Worm (Caenorhabditis elegans) whole organism, L2 larva: Measurements from ENCODE around the gene chca-1.

ENCODE experiments used
- C34F6.9 ChIP-seq: fragments of 150-350 bp; optimal IDR thresholded peaks from 2 replicates; lab custom pipeline; 2014; ENCODE audit warnings: missing biosample characterization, missing genetic modification characterization
- F13H6.1 ChIP-seq: sonication (generic microtip); optimal IDR thresholded peaks from 2 replicates; lab custom pipeline; 2016; ENCODE audit warnings: missing genetic modification characterization, missing compliant biosample characterization
- R02D3.7 ChIP-seq: fragments of 150-350 bp; optimal IDR thresholded peaks from 2 replicates; lab custom pipeline; 2014; ENCODE audit warnings: missing biosample characterization, missing genetic modification characterization
- Y55F3AM.14 ChIP-seq: fragments of 200-800 bp; sonication (Bioruptor generic); optimal IDR thresholded peaks from 2 replicates; lab custom pipeline; 2018; ENCODE audit warnings: mild to moderate bottlenecking, missing genetic modification characterization, missing compliant biosample characterization
- ZK546.5 ChIP-seq: sonication (generic microtip); optimal IDR thresholded peaks from 2 replicates; lab custom pipeline; 2017; ENCODE audit warnings: missing biosample characterization, missing genetic modification characterization
- alr-1 ChIP-seq: fragments of 150-350 bp; optimal IDR thresholded peaks from 2 replicates; lab custom pipeline; 2014; ENCODE audit warnings: missing biosample characterization, missing genetic modification characterization
- aly-2 ChIP-seq: fragments of 150-350 bp; optimal IDR thresholded peaks from 2 replicates; lab custom pipeline; 2014; ENCODE audit warnings: missing biosample characterization, missing genetic modification characterization
- ama-1 ChIP-seq: fragments of 150-350 bp; optimal IDR thresholded peaks from 2 replicates; lab custom pipeline; 2018; ENCODE audit warnings: inconsistent platforms
- ceh-16 ChIP-seq: fragments of 150-350 bp; optimal IDR thresholded peaks from 2 replicates; lab custom pipeline; 2014; ENCODE audit warnings: missing biosample characterization, missing genetic modification characterization
- ceh-82 ChIP-seq: fragments of 150-350 bp; optimal IDR thresholded peaks from 2 replicates; lab custom pipeline; 2014; ENCODE audit warnings: missing biosample characterization, missing genetic modification characterization
- egl-27 ChIP-seq: sonication (generic microtip); optimal IDR thresholded peaks from 3 replicates; lab custom pipeline; 2017; ENCODE audit warnings: missing biosample characterization, missing genetic modification reagents, missing genetic modification characterization
- elt-1 ChIP-seq: fragments of 150-350 bp; optimal IDR thresholded peaks from 2 replicates; lab custom pipeline; 2014; ENCODE audit warnings: missing biosample characterization, missing genetic modification characterization
- lin-11 ChIP-seq: fragments of 150-350 bp; sonication (generic microtip); optimal IDR thresholded peaks from 2 replicates; lab custom pipeline; 2014; ENCODE audit warnings: missing biosample characterization, missing genetic modification characterization, inconsistent platforms, mixed read lengths
- lin-39 ChIP-seq: fragments of 150-350 bp; optimal IDR thresholded peaks from 2 replicates; lab custom pipeline; 2014; ENCODE audit warnings: missing biosample characterization, missing genetic modification reagents, missing genetic modification characterization
- lsy-2 ChIP-seq, 2 experiments: fragments of 150-350 bp in 1 of 2; sonication (generic microtip) in 1 of 2; optimal IDR thresholded peaks; 2 replicates each; lab custom pipeline; 2014 to 2017; ENCODE audit warnings: missing biosample characterization in 2 of 2, missing genetic modification characterization in 2 of 2
- mab-5 ChIP-seq: fragments of 150-350 bp; optimal IDR thresholded peaks from 2 replicates; lab custom pipeline; 2014; ENCODE audit warnings: missing biosample characterization, missing genetic modification characterization
- mbf-1 ChIP-seq: sonication (generic microtip); optimal IDR thresholded peaks from 2 replicates; lab custom pipeline; 2017; ENCODE audit warnings: missing biosample characterization, missing genetic modification characterization
- nhr-10 ChIP-seq: sonication (generic microtip); optimal IDR thresholded peaks from 2 replicates; lab custom pipeline; 2017; ENCODE audit warnings: missing biosample characterization, missing genetic modification characterization
- nhr-11 ChIP-seq: fragments of 150-350 bp; optimal IDR thresholded peaks from 2 replicates; lab custom pipeline; 2014; ENCODE audit warnings: missing biosample characterization, missing genetic modification characterization
- nhr-12 ChIP-seq: fragments of 150-350 bp; optimal IDR thresholded peaks from 2 replicates; lab custom pipeline; 2014; ENCODE audit warnings: missing biosample characterization, missing genetic modification characterization
- nhr-129 ChIP-seq: fragments of 150-350 bp; optimal IDR thresholded peaks from 2 replicates; lab custom pipeline; 2014; ENCODE audit warnings: missing biosample characterization, missing genetic modification characterization
- nhr-21 ChIP-seq: fragments of 150-350 bp; optimal IDR thresholded peaks from 2 replicates; lab custom pipeline; 2014; ENCODE audit warnings: missing biosample characterization, missing genetic modification characterization
- nhr-23 ChIP-seq: fragments of 150-350 bp; optimal IDR thresholded peaks from 2 replicates; lab custom pipeline; 2014; ENCODE audit warnings: missing biosample characterization, missing genetic modification reagents, missing genetic modification characterization
- nhr-237 ChIP-seq: fragments of 150-350 bp; optimal IDR thresholded peaks from 2 replicates; lab custom pipeline; 2014; ENCODE audit warnings: missing biosample characterization, missing genetic modification characterization
- nhr-25 ChIP-seq: fragments of 150-350 bp; sonication (generic microtip); optimal IDR thresholded peaks from 3 replicates; lab custom pipeline; 2014; ENCODE audit warnings: missing biosample characterization, missing genetic modification characterization
- nhr-6 ChIP-seq: fragments of 150-350 bp; optimal IDR thresholded peaks from 2 replicates; lab custom pipeline; 2014; ENCODE audit warnings: missing biosample characterization, missing genetic modification characterization
- peb-1 ChIP-seq: fragments of 150-350 bp; optimal IDR thresholded peaks from 2 replicates; lab custom pipeline; 2014; ENCODE audit warnings: missing biosample characterization, missing genetic modification characterization
- sem-4 ChIP-seq: fragments of 150-350 bp; optimal IDR thresholded peaks from 2 replicates; lab custom pipeline; 2014; ENCODE audit warnings: missing biosample characterization, missing genetic modification reagents, missing genetic modification characterization
- skn-1 ChIP-seq: sonication (generic microtip); optimal IDR thresholded peaks from 2 replicates; lab custom pipeline; 2017; ENCODE audit warnings: missing biosample characterization, missing genetic modification characterization
- sma-9 ChIP-seq, 2 experiments: fragments of 150-350 bp in 1 of 2; sonication (generic microtip) in 1 of 2; optimal IDR thresholded peaks; 2 replicates each; lab custom pipeline; 2014 to 2016; ENCODE audit warnings: missing genetic modification characterization in 2 of 2, mild to moderate bottlenecking in 1 of 2, missing biosample characterization in 1 of 2, missing compliant biosample characterization in 1 of 2, missing genetic modification reagents in 1 of 2, moderate library complexity in 1 of 2
- unc-39 ChIP-seq: fragments of 150-350 bp; optimal IDR thresholded peaks from 2 replicates; lab custom pipeline; 2014; ENCODE audit warnings: missing biosample characterization, missing genetic modification characterization
- unc-55 ChIP-seq: fragments of 150-350 bp; sonication (generic microtip); optimal IDR thresholded peaks from 3 replicates; lab custom pipeline; 2014; ENCODE audit warnings: missing biosample characterization, missing genetic modification reagents, missing genetic modification characterization
- unc-62 ChIP-seq: fragments of 150-350 bp; optimal IDR thresholded peaks from 2 replicates; lab custom pipeline; 2014; ENCODE audit warnings: missing biosample characterization, missing genetic modification reagents, missing genetic modification characterization
- ztf-11 ChIP-seq: sonication (generic microtip); optimal IDR thresholded peaks from 2 replicates; lab custom pipeline; 2017; ENCODE audit warnings: missing biosample characterization, missing genetic modification characterization
- ztf-4 ChIP-seq: fragments of 150-350 bp; optimal IDR thresholded peaks from 2 replicates; lab custom pipeline; 2014; ENCODE audit warnings: missing biosample characterization, missing genetic modification characterization

Gene chca-1

ce11 chrIV:9615511-9615910 is 35.7 kb upstream of the chca-1 start (continued):
- TF ChIP-seq unc-62 (GFP tag; lab: Kevin White, UChicago) (no peak), nhr-21 (tag; lab: Kevin White, UChicago) (no peak), nhr-23 (tag; lab: Kevin White, UChicago) (peak; percentile 100), nhr-6 (no peak), unc-39 (tag; lab: Kevin White, UChicago) (no peak), peb-1 (tag; lab: Kevin White, UChicago) (no peak), lin-39 (tag; lab: Kevin White, UChicago) (no peak), nhr-25 (peak; percentile 84), F13H6.1 (tag; lab: Kevin White, UChicago) (no peak), alr-1 (tag; lab: Kevin White, UChicago) (no peak), ztf-11 (tag; lab: Kevin White, UChicago) (no peak), C34F6.9 (tag; lab: Kevin White, UChicago) (no peak), ztf-4 (tag; lab: Kevin White, UChicago) (no peak), ceh-82 (no peak), skn-1 (no peak), unc-55 (GFP tag; lab: Kevin White, UChicago) (no peak), nhr-129 (tag; lab: Kevin White, UChicago) (no peak), mbf-1 (tag; lab: Kevin White, UChicago) (no peak), aly-2 (tag; lab: Kevin White, UChicago) (no peak), nhr-12 (tag; lab: Kevin White, UChicago) (no peak), ZK546.5 (no peak), lsy-2 (tag; optimal IDR thresholded peaks at IDR 0.05; lab: Kevin White, UChicago) (peak in 1 of 2 experiments; percentile 30)

- TF ChIP-seq nhr-10 (no peak), nhr-11 (tag; lab: Kevin White, UChicago) (no peak), elt-1 (tag; lab: Kevin White, UChicago) (peak; percentile 85), nhr-129 (tag; lab: Kevin White, UChicago) (no peak), ceh-16 (tag; lab: Kevin White, UChicago) (peak; percentile 25), nhr-23 (tag; lab: Kevin White, UChicago) (peak; percentile 88), R02D3.7 (tag; lab: Kevin White, UChicago) (no peak), lin-11 (tag; lab: Kevin White, UChicago) (no peak), egl-27 (tag; lab: Kevin White, UChicago) (no peak), nhr-25 (no peak)
Observed at ce11 chrIV:9617358-9617757, 33.8 kb upstream of the chca-1 start.

- peak; percentile 84 for TF ChIP-seq nhr-23 (tag; lab: Kevin White, UChicago)
- peak; percentile 48 for TF ChIP-seq nhr-25
- TF ChIP-seq ama-1 = no peak
- no peak for TF ChIP-seq nhr-237 (tag; lab: Kevin White, UChicago)
- peak; percentile 49 for TF ChIP-seq ceh-16 (tag; lab: Kevin White, UChicago)
- TF ChIP-seq elt-1 (tag; lab: Kevin White, UChicago) = peak; percentile 77
- no peak for TF ChIP-seq mab-5 (tag; lab: Kevin White, UChicago)
- TF ChIP-seq, all 48 proteins: peak for 4
Observed at ce11 chrIV:9618015-9618414, 33.2 kb upstream of the chca-1 start.

ce11 chrIV:9618836-9619235 is 32.4 kb upstream of the chca-1 start:
- TF ChIP-seq ceh-16 (tag; lab: Kevin White, UChicago) (peak; percentile 91), sem-4 (tag; lab: Kevin White, UChicago) (no peak), sma-9 (GFP tag; optimal IDR thresholded peaks at IDR 0.05; lab: Kevin White, UChicago) (no peak), sma-9 (tag; optimal IDR thresholded peaks at IDR 0.05; lab: Kevin White, UChicago) (no peak), nhr-23 (tag; lab: Kevin White, UChicago) (no peak), unc-55 (GFP tag; lab: Kevin White, UChicago) (no peak), elt-1 (tag; lab: Kevin White, UChicago) (peak; percentile 94), Y55F3AM.14 (GFP tag; lab: Kevin White, UChicago) (no peak)

ce11 chrIV:9622272-9622671 is 28.9 kb upstream of the chca-1 start, which contains the start of gene W09C2.7:
W09C2.7 (minus strand) TSS chrIV:9622372.
- TF ChIP-seq nhr-129 (tag; lab: Kevin White, UChicago) = no peak
- TF ChIP-seq, all 48 proteins: peak for 0
